Worm (Caenorhabditis elegans) whole organism, young adult: Measurements from ENCODE around the gene srsx-27.

Experiments
- B0261.1 ChIP-seq: sonication (generic microtip); optimal IDR thresholded peaks from 2 replicates; lab custom pipeline; 2016; ENCODE audit warnings: mild to moderate bottlenecking, missing genetic modification characterization, moderate library complexity, missing compliant biosample characterization
- D2030.7 ChIP-seq: fragments of 200-800 bp; sonication (Bioruptor generic); IDR thresholded peaks from 2 replicates; pipeline ENCODE4 v1.3.6; 2022; ENCODE audit warnings: missing genetic modification reagents, missing genetic modification characterization, missing compliant biosample characterization
- F10E7.11 ChIP-seq: sonication (generic microtip); optimal IDR thresholded peaks from 2 replicates; lab custom pipeline; 2017; ENCODE audit warnings: mild to moderate bottlenecking, missing genetic modification characterization, moderate library complexity, missing compliant biosample characterization
- F39B2.1 ChIP-seq: fragments of 200-800 bp; sonication (Bioruptor generic); IDR thresholded peaks from 2 replicates; pipeline ENCODE4 v1.3.6; 2022; ENCODE audit warnings: missing genetic modification reagents, missing genetic modification characterization, missing compliant biosample characterization
- F57C9.4 ChIP-seq: sonication (generic microtip); optimal IDR thresholded peaks from 2 replicates; lab custom pipeline; 2017; ENCODE audit warnings: mild to moderate bottlenecking, missing genetic modification characterization, missing compliant biosample characterization
- T26A5.8 ChIP-seq: sonication (generic microtip); optimal IDR thresholded peaks from 2 replicates; lab custom pipeline; 2016; ENCODE audit warnings: missing genetic modification characterization, missing compliant biosample characterization
- Y53G8AR.9 ChIP-seq: fragments of 200-800 bp; sonication (Bioruptor generic); conservative IDR thresholded peaks from 2 replicates; pipeline ENCODE4 v1.3.6; 2022; ENCODE audit warnings: missing genetic modification reagents, missing genetic modification characterization, missing compliant biosample characterization
- Y67H2A.10 ChIP-seq: fragments of 200-800 bp; sonication (Bioruptor generic); conservative IDR thresholded peaks from 2 replicates; pipeline ENCODE4 v1.3.6; 2022; ENCODE audit warnings: missing genetic modification reagents, missing genetic modification characterization, missing compliant biosample characterization
- Y79H2A.3 ChIP-seq: fragments of 200-800 bp; sonication (Bioruptor generic); conservative IDR thresholded peaks from 2 replicates; pipeline ENCODE4 v1.3.6; 2022; ENCODE audit warnings: missing genetic modification reagents, missing genetic modification characterization, missing compliant biosample characterization
- ZK185.1 ChIP-seq: sonication (generic microtip); optimal IDR thresholded peaks from 2 replicates; lab custom pipeline; 2016; ENCODE audit warnings: mild to moderate bottlenecking, missing genetic modification characterization, missing compliant biosample characterization; ENCODE audit not compliant: poor library complexity, severe bottlenecking
- attf-6 ChIP-seq: fragments of 200-800 bp; sonication (Bioruptor generic); IDR thresholded peaks from 2 replicates; pipeline ENCODE4 v1.3.6; 2022; ENCODE audit warnings: missing genetic modification reagents, missing genetic modification characterization, missing compliant biosample characterization
- ceh-79 ChIP-seq: sonication (generic microtip); optimal IDR thresholded peaks from 2 replicates; lab custom pipeline; 2017; ENCODE audit warnings: mild to moderate bottlenecking, missing genetic modification characterization, missing compliant biosample characterization
- egrh-3 ChIP-seq: fragments of 200-800 bp; sonication (Bioruptor generic); IDR thresholded peaks from 2 replicates; pipeline ENCODE4 v1.3.6; 2022; ENCODE audit warnings: missing genetic modification reagents, missing genetic modification characterization, missing compliant biosample characterization
- ekl-4 ChIP-seq: fragments of 200-800 bp; sonication (Bioruptor generic); IDR thresholded peaks from 2 replicates; pipeline ENCODE4 v1.3.6; 2022; ENCODE audit warnings: missing genetic modification reagents, missing genetic modification characterization, missing compliant biosample characterization
- hlh-12 ChIP-seq: sonication (generic microtip); optimal IDR thresholded peaks from 2 replicates; lab custom pipeline; 2016; ENCODE audit warnings: missing genetic modification characterization, missing compliant biosample characterization
- hmg-1.2 ChIP-seq: fragments of 200-800 bp; sonication (Bioruptor generic); IDR thresholded peaks from 2 replicates; pipeline ENCODE4 v1.3.6; 2022; ENCODE audit warnings: missing genetic modification reagents, missing genetic modification characterization, missing compliant biosample characterization
- hsf-1 ChIP-seq: fragments of 200-800 bp; sonication (Bioruptor generic); IDR thresholded peaks from 2 replicates; pipeline ENCODE4 v1.3.6; 2022; ENCODE audit warnings: missing genetic modification reagents, missing genetic modification characterization, missing compliant biosample characterization
- let-607 ChIP-seq, 2 experiments: fragments of 200-800 bp in 1 of 2; sonication (Bioruptor generic) in 1 of 2; sonication (generic microtip) in 1 of 2; optimal IDR thresholded peaks; 2 replicates each; lab custom pipeline; 2016 to 2018; ENCODE audit warnings: mild to moderate bottlenecking in 2 of 2, missing compliant biosample characterization in 2 of 2, missing genetic modification characterization in 2 of 2, moderate library complexity in 2 of 2, missing genotype in 1 of 2
- lin-26 ChIP-seq: fragments of 200-800 bp; sonication (Bioruptor generic); IDR thresholded peaks from 2 replicates; pipeline ENCODE4 v1.3.6; 2022; ENCODE audit warnings: missing genetic modification reagents, missing genetic modification characterization, missing compliant biosample characterization
- lin-40 ChIP-seq: sonication (generic microtip); optimal IDR thresholded peaks from 2 replicates; lab custom pipeline; 2016; ENCODE audit warnings: missing genetic modification characterization, mild to moderate bottlenecking, missing compliant biosample characterization, missing genotype, missing genetic modification reagents
- madf-3 ChIP-seq: fragments of 200-800 bp; sonication (Bioruptor generic); IDR thresholded peaks from 2 replicates; pipeline ENCODE4 v1.3.6; 2022; ENCODE audit warnings: missing genetic modification reagents, missing genetic modification characterization, missing compliant biosample characterization
- madf-6 ChIP-seq: fragments of 200-800 bp; sonication (Bioruptor generic); IDR thresholded peaks from 2 replicates; pipeline ENCODE4 v1.3.6; 2022; ENCODE audit warnings: missing genetic modification reagents, missing genetic modification characterization, missing compliant biosample characterization
- mcd-1 ChIP-seq: fragments of 200-800 bp; sonication (Bioruptor generic); IDR thresholded peaks from 2 replicates; pipeline ENCODE4 v1.3.6; 2022; ENCODE audit warnings: missing genetic modification reagents, missing genetic modification characterization, missing compliant biosample characterization
- pbrm-1 ChIP-seq: fragments of 200-800 bp; sonication (Bioruptor generic); IDR thresholded peaks from 2 replicates; pipeline ENCODE4 v1.3.6; 2022; ENCODE audit warnings: missing genetic modification reagents, missing genetic modification characterization, missing compliant biosample characterization
- rcor-1 ChIP-seq: fragments of 200-800 bp; sonication (Bioruptor generic); IDR thresholded peaks from 2 replicates; pipeline ENCODE4 v1.3.6; 2022; ENCODE audit warnings: missing genetic modification reagents, missing genetic modification characterization, missing compliant biosample characterization
- rpc-1 ChIP-seq, 2 experiments: fragments of 150-350 bp in 1 of 2; sonication (generic microtip) in 1 of 2; optimal IDR thresholded peaks; 2 replicates each; lab custom pipeline; 2014 to 2018; ENCODE audit warnings: missing biosample characterization in 1 of 2, missing genetic modification characterization in 1 of 2, missing genetic modification reagents in 1 of 2, missing genotype in 1 of 2
- snpc-4 ChIP-seq, 5 experiments: fragments of 150-350 bp in 1 of 5; sonication (generic microtip) in 4 of 5; optimal IDR thresholded peaks; 2 replicates each; lab custom pipeline; 2014 to 2018; ENCODE audit warnings: missing genetic modification characterization in 5 of 5, missing biosample characterization in 3 of 5, antibody characterized with exemption in 2 of 5, mild to moderate bottlenecking in 2 of 5, missing compliant biosample characterization in 2 of 5, missing genotype in 2 of 5, moderate library complexity in 2 of 5, missing genetic modification reagents in 1 of 5
- zfh-2 ChIP-seq: fragments of 200-800 bp; sonication (Bioruptor generic); conservative IDR thresholded peaks from 2 replicates; pipeline ENCODE4 v1.3.6; 2022; ENCODE audit warnings: missing genetic modification reagents, missing genetic modification characterization, missing compliant biosample characterization
- ztf-28 ChIP-seq: fragments of 200-800 bp; sonication (Bioruptor generic); IDR thresholded peaks from 2 replicates; pipeline ENCODE4 v1.3.6; 2022; ENCODE audit warnings: missing genetic modification reagents, missing genetic modification characterization, missing compliant biosample characterization

srsx-27 gene

DNA sequence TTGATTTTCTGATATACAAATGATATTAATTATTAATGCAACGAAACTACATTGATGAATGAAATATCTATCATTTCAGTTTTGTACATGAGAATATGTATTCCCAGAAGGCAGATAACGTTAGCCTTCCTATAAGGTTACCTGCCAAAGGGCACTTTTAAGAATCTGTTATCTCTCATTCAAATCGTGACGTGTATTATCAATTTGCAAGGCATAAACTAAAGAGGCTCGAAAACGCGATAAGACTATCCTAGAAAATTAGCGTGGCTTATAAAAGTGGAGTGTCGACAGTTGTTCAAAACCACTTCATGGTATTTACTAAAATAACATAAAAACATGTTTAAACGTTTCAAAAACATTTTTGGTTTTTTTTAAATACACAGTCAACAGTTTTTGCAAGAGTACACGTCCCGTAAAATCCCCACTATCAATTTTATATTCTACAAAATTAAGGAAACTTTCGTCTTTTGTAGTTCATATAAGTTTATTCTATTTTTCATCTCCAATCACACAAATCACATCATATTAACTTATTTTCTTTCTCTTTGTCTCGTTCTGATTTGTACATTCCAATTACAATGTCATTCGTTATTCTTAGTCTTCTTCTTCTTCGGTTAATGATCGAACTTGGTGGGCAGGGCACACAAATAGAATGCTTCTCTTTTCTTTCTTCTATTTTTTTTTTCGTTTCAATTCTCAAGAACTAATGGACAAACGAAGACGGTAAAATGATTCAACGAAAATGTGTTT is 24.9 kb upstream of the srsx-27 start, which contains the start of gene C08B6.10 (continued):
- TF ChIP-seq Y67H2A.10 (GFP tag; lab: Robert Waterston, UW): no peak

DNA sequence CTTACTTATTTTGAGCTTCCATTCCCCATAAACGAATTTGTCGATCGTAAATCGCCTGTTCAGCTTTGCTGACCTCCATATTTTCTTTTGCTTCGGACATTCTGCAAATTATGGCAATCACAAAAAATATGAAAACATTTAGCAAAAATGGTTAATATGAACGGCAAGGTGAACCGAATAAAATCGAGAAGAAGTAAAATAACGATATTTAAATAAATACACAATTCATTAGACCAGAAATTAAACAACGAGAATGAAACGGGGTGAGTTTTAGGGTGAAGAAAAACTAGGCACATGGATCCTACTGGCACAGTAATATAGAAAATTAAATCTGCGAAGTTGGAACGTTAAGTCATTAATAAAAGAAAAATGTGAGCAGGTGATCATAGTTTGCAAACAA is 19.6 kb upstream of the srsx-27 start, which contains the start of gene aos-1:
Gene aos-1 (minus strand): TSS at position 101 of the 400 bp plus-strand sequence.
- TF ChIP-seq F10E7.11 (tag; lab: Kevin White, UChicago) (no peak), F57C9.4 (tag; lab: Kevin White, UChicago) (no peak), ZK185.1 (no peak), let-607 (tag; optimal IDR thresholded peaks at IDR 0.05; lab: Kevin White, UChicago) (no peak), hlh-12 (no peak), T26A5.8 (tag; lab: Kevin White, UChicago) (no peak), ztf-28 (GFP tag; lab: Robert Waterston, UW) (no peak), B0261.1 (tag; lab: Kevin White, UChicago) (no peak), egrh-3 (GFP tag; lab: Robert Waterston, UW) (no peak), Y79H2A.3 (GFP tag; lab: Robert Waterston, UW) (no peak), rpc-1 (optimal IDR thresholded peaks at IDR 0.05; lab: Kevin White, UChicago) (no peak), rpc-1 (tag; optimal IDR thresholded peaks at IDR 0.05; lab: Kevin White, UChicago) (no peak)

- TF ChIP-seq ceh-79 (tag; lab: Kevin White, UChicago) (no peak), zfh-2 (peak; percentile 64)
These were observed 16.6 kb upstream of the srsx-27 start for ce11 chrV:10133277-10133676.

DNA sequence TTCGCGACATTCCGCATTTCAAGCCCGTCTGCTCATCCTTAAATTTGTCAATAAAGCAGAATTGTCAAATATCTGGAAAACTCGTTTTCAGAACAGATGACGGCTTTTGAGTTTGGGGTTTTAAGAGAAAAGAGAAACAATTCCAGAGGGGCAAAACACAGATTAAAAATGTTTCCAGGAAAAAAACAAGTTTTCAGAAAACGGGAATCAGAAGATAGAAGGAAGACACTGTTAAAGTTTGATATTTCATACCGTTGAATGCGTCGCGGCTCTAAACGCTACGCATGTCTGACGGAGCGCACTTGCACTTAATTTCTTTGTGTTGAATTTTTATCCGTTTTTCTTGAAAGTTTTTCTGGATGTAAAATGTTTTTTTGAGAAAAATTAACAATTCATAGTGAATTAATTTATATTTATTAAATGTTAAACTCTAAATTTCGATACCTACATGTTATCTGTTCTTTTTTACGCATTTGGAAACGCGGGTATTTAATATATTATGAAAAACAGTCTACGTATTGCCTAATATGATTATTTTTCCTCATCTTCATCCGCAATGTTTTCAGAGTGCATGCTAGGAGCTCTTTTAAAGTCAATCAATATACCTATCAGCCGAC is 15.6 kb upstream of the srsx-27 start, which contains the start of the genes C08B6.18, wdr-20 and C08B6.8:
Gene C08B6.18 (minus strand): TSS at position 51 of the 617 bp plus-strand sequence.
Gene wdr-20 (minus strand): TSS at position 82 of the 617 bp plus-strand sequence.
Gene C08B6.8 (plus strand): TSS at position 567 of the 617 bp plus-strand sequence.
- TF ChIP-seq madf-3 (GFP tag; lab: Robert Waterston, UW) (peak; percentile 89), snpc-4 (GFP tag; optimal IDR thresholded peaks at IDR 0.05; lab: Kevin White, UChicago) (no peak), snpc-4 (tag; optimal IDR thresholded peaks at IDR 0.05; lab: Kevin White, UChicago) (peak in 1 of 4 experiments; percentile 35), hmg-1.2 (GFP tag; lab: Robert Waterston, UW) (no peak), lin-40 (tag; lab: Kevin White, UChicago) (no peak)

ce11 chrV:10136644-10137043 is 13.2 kb upstream of the srsx-27 start:
- peak; percentile 99 for TF ChIP-seq egrh-3 (GFP tag; lab: Robert Waterston, UW)

DNA sequence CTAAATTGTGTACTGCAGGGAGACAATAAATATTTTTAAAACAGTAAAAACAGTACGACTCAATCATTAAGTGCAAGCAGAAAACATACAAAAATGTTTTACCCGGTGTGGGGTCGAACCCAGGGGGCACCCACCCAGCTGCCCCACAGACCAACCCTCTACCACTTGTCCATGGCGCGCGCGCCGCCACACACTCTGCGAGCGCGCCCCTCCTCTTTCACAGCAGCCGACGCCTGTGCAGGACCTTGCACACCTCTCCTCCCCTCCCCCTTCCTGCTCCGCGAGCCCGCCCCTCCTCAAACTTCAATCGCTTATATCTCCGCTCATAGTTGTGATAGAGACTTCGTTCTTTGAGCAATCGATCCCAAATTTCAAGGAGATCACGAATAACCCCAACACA is 11.2 kb upstream of the srsx-27 start:
- TF ChIP-seq rcor-1 (GFP tag; lab: Robert Waterston, UW): peak; percentile 63
- peak; percentile 88 for TF ChIP-seq madf-3 (GFP tag; lab: Robert Waterston, UW)
- TF ChIP-seq F39B2.1: 0 out of 2 replicates have a peak, but pooled peaks have one; percentile 37
- TF ChIP-seq lin-26: peak; percentile 99
- TF ChIP-seq Y53G8AR.9 (GFP tag; lab: Robert Waterston, UW): 0 out of 2 replicates have a peak, but pooled peaks have one; percentile 38
- TF ChIP-seq attf-6 (GFP tag; lab: Robert Waterston, UW): peak; percentile 71
- peak; percentile 41; the same call in 1 of the 2 replicates for TF ChIP-seq hsf-1 (GFP tag; lab: Robert Waterston, UW)
- 0 out of 2 replicates have a peak, but pooled peaks have one; percentile 59 for TF ChIP-seq ekl-4 (GFP tag; lab: Robert Waterston, UW)
- peak; percentile 55; the same call in 1 of the 2 replicates for TF ChIP-seq madf-6
- TF ChIP-seq mcd-1: 0 out of 2 replicates have a peak, but pooled peaks have one; percentile 33
- TF ChIP-seq pbrm-1: peak; percentile 92
- TF ChIP-seq egrh-3 (GFP tag; lab: Robert Waterston, UW): peak; percentile 99
- TF ChIP-seq D2030.7: peak; percentile 51
